Worm (Caenorhabditis elegans): Measurements from ENCODE around the gene ears-2.

The ears-2 gene

ce11 chrIV:378838-379237, 11.4 kb downstream of the ears-2 start:
- no peak for TF ChIP-seq snpc-4 (tag; optimal IDR thresholded peaks at IDR 0.05)
- no peak for TF ChIP-seq lin-13 (GFP tag; optimal IDR thresholded peaks at IDR 0.05)
- TF ChIP-seq nhr-129 (tag; optimal IDR thresholded peaks at IDR 0.05), result peak; percentile 50
- no peak for TF ChIP-seq lsy-2 (tag; optimal IDR thresholded peaks at IDR 0.05)
- no peak for TF ChIP-seq F13H6.1 (tag; optimal IDR thresholded peaks at IDR 0.05)

ce11 chrIV:378367-378766, 11.9 kb downstream of the ears-2 start:
- TF ChIP-seq unc-39 (tag; optimal IDR thresholded peaks at IDR 0.05) (no peak), fos-1 (tag; optimal IDR thresholded peaks at IDR 0.05) (peak; percentile 88)

- TF ChIP-seq mab-5 (tag; optimal IDR thresholded peaks at IDR 0.05), result no peak
- no peak for TF ChIP-seq lin-13 (GFP tag; optimal IDR thresholded peaks at IDR 0.05)
- TF ChIP-seq egl-27 (tag; optimal IDR thresholded peaks at IDR 0.05), result no peak
- no peak for TF ChIP-seq ceh-16 (tag; optimal IDR thresholded peaks at IDR 0.05)
- TF ChIP-seq snpc-4 (tag; optimal IDR thresholded peaks at IDR 0.05), result no peak
- no peak for TF ChIP-seq nhr-12 (tag; optimal IDR thresholded peaks at IDR 0.05)
- TF ChIP-seq ztf-11 (tag; optimal IDR thresholded peaks at IDR 0.05), result no peak
- TF ChIP-seq crh-2 (tag; optimal IDR thresholded peaks at IDR 0.05), result no peak
- no peak for TF ChIP-seq lin-11 (tag; optimal IDR thresholded peaks at IDR 0.05)
Observed at ce11 chrIV:377791-378190, 12.5 kb downstream of the ears-2 start.

ce11 chrIV:375915-376314, 14.4 kb downstream of the ears-2 start, which contains the start of gene fln-1:
fln-1 (minus strand) TSS chrIV:376015.
- no peak for TF ChIP-seq nhr-23 (tag; optimal IDR thresholded peaks at IDR 0.05)
- no peak for TF ChIP-seq gmeb-1 (tag; optimal IDR thresholded peaks at IDR 0.05)
- TF ChIP-seq lin-13 (GFP tag; optimal IDR thresholded peaks at IDR 0.05), result no peak

- no peak for TF ChIP-seq unc-39 (tag; optimal IDR thresholded peaks at IDR 0.05)
- no peak for TF ChIP-seq nhr-23 (tag; optimal IDR thresholded peaks at IDR 0.05)
- TF ChIP-seq nhr-237 (tag; optimal IDR thresholded peaks at IDR 0.05), result no peak
- TF ChIP-seq mab-5 (tag; optimal IDR thresholded peaks at IDR 0.05), result no peak
- TF ChIP-seq unc-55 (GFP tag; optimal IDR thresholded peaks at IDR 0.05), result no peak
- TF ChIP-seq sma-3 (GFP tag; optimal IDR thresholded peaks at IDR 0.05), result no peak
- TF ChIP-seq lin-11 (tag; optimal IDR thresholded peaks at IDR 0.05), result no peak
- TF ChIP-seq ztf-11 (tag; optimal IDR thresholded peaks at IDR 0.05), result no peak
- TF ChIP-seq C34F6.9 (tag; optimal IDR thresholded peaks at IDR 0.05), result no peak
Observed at ce11 chrIV:373963-374362, 16.3 kb downstream of the ears-2 start.

- peak; percentile 74 for TF ChIP-seq unc-55 (GFP tag; optimal IDR thresholded peaks at IDR 0.05)
- TF ChIP-seq nhr-23 (tag; optimal IDR thresholded peaks at IDR 0.05), result no peak
- no peak for TF ChIP-seq R02D3.7 (tag; optimal IDR thresholded peaks at IDR 0.05)
- no peak for TF ChIP-seq ztf-4 (tag; optimal IDR thresholded peaks at IDR 0.05)
- no peak for TF ChIP-seq lin-13 (GFP tag; optimal IDR thresholded peaks at IDR 0.05)
- peak; percentile 11 for TF ChIP-seq C34F6.9 (tag; optimal IDR thresholded peaks at IDR 0.05)
- TF ChIP-seq Y55F3AM.14 (GFP tag; optimal IDR thresholded peaks at IDR 0.05), result no peak
- TF ChIP-seq unc-39 (tag; optimal IDR thresholded peaks at IDR 0.05), result no peak
Observed at ce11 chrIV:372146-372789, 18.0 kb downstream of the ears-2 start.

- peak; percentile 63 for TF ChIP-seq nhr-25 (tag; optimal IDR thresholded peaks at IDR 0.05)
- no peak for TF ChIP-seq snpc-4 (tag; optimal IDR thresholded peaks at IDR 0.05)
- TF ChIP-seq unc-55 (GFP tag; optimal IDR thresholded peaks at IDR 0.05), result peak; percentile 77
- TF ChIP-seq sma-9 (GFP tag; optimal IDR thresholded peaks at IDR 0.05), result peak; percentile 42
- TF ChIP-seq sma-9 (tag; optimal IDR thresholded peaks at IDR 0.05), result no peak
- peak; percentile 7 for TF ChIP-seq F13H6.1 (tag; optimal IDR thresholded peaks at IDR 0.05)
- TF ChIP-seq gmeb-1 (tag; optimal IDR thresholded peaks at IDR 0.05), result no peak
- TF ChIP-seq lin-11 (tag; optimal IDR thresholded peaks at IDR 0.05), result no peak
- TF ChIP-seq nhr-129 (tag; optimal IDR thresholded peaks at IDR 0.05), result peak; percentile 67
- TF ChIP-seq lin-13 (GFP tag; optimal IDR thresholded peaks at IDR 0.05), result no peak
- peak; percentile 11 for TF ChIP-seq fos-1 (tag; optimal IDR thresholded peaks at IDR 0.05)
- no peak for TF ChIP-seq ZK546.5 (tag; optimal IDR thresholded peaks at IDR 0.05)
- TF ChIP-seq blmp-1 (tag; optimal IDR thresholded peaks at IDR 0.05; ENCODE audit: insufficient read depth), result peak; percentile 57
- TF ChIP-seq nhr-6 (tag; optimal IDR thresholded peaks at IDR 0.05), result peak; percentile 1
- peak; percentile 74 for TF ChIP-seq crh-2 (tag; optimal IDR thresholded peaks at IDR 0.05)
- peak; percentile 76 for TF ChIP-seq C34F6.9 (tag; optimal IDR thresholded peaks at IDR 0.05)
- peak in 1 of 2 experiments; percentile 59 for TF ChIP-seq lsy-2 (tag; optimal IDR thresholded peaks at IDR 0.05)
Observed at ce11 chrIV:366406-366805, 23.9 kb downstream of the ears-2 start.

Data from whole organism, L2 larva.